Worm (Caenorhabditis elegans): Measurements from ENCODE around the gene F01F1.3.

- TF ChIP-seq unc-3 (GFP tag; conservative IDR thresholded peaks at IDR 0.05) (no peak), unc-3 (tag; optimal IDR thresholded peaks at IDR 0.05) (no peak), ceh-45 (GFP tag; IDR thresholded peaks at IDR 0.05) (no peak), fax-1 (tag; optimal IDR thresholded peaks at IDR 0.05) (no peak), unc-86 (tag; optimal IDR thresholded peaks at IDR 0.05) (no peak), zip-5 (tag; optimal IDR thresholded peaks at IDR 0.05) (no peak), tbx-2 (tag; optimal IDR thresholded peaks at IDR 0.05) (no peak), sox-2 (GFP tag; IDR thresholded peaks at IDR 0.05) (no peak), npax-4 (tag; optimal IDR thresholded peaks at IDR 0.05) (no peak)
These were observed 47.2 kb upstream of the F01F1.3 start for ce11 chrIII:5824450-5824972.

Data from whole organism, late embryonic.